Worm (Caenorhabditis elegans): ENCODE data around the gene cutl-17.

cutl-17 gene

DNA sequence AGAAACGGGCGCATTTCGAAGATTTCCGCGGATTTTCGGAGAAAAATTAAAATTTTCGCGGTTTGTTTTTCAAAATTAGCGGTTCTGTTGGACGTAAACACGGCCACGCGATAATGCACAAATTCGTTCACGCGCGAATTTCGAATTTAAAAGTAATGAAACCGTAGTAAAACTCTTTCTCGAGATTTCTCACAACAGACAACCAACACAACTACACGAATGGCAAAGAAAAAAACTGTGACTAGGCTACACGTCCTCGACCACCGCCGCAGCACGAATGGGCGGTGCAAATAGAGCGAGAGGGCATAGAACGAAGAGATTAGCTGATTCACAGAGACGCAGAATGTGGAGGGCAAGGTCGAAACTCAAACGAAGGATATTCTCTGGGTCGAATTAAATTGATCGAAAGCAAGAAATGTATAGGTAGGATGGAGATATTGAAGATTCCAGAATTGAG is 16.4 kb downstream of the cutl-17 start, which contains the start of gene idh-1 (continued):
- peak; percentile 71 for TF ChIP-seq F33H1.4 (GFP tag; IDR thresholded peaks at IDR 0.05)
- 0 out of 2 replicates have a peak, but pooled peaks have one; percentile 55 for TF ChIP-seq madf-3 (GFP tag; IDR thresholded peaks at IDR 0.05)
- peak; percentile 59; the same call in 1 of the 2 replicates for TF ChIP-seq attf-6 (GFP tag; IDR thresholded peaks at IDR 0.05)
- no peak for TF ChIP-seq hrde-1 (tag; optimal IDR thresholded peaks at IDR 0.05; ENCODE audit: borderline replicate concordance)
- peak; percentile 71 for TF ChIP-seq B0336.3 (GFP tag; IDR thresholded peaks at IDR 0.05)
- no peak for TF ChIP-seq rec-8 (tag; optimal IDR thresholded peaks at IDR 0.05)
- TF ChIP-seq Y56A3A.18 (GFP tag; IDR thresholded peaks at IDR 0.05), result peak; percentile 37; the same call in 1 of the 2 replicates
- TF ChIP-seq lin-35 (GFP tag; optimal IDR thresholded peaks at IDR 0.05), result peak; percentile 0 to 72 (median 30)
- peak; percentile 85 for TF ChIP-seq ceh-91 (GFP tag; IDR thresholded peaks at IDR 0.05)
- TF ChIP-seq pbrm-1 (GFP tag; IDR thresholded peaks at IDR 0.05), result peak; percentile 72
- TF ChIP-seq nhr-80 (tag; optimal IDR thresholded peaks at IDR 0.05), result peak; percentile 20
- TF ChIP-seq dox-1 (GFP tag; IDR thresholded peaks at IDR 0.05), result peak; percentile 64; the same call in 1 of the 2 replicates
- peak; percentile 77 for TF ChIP-seq xnd-1 (tag; optimal IDR thresholded peaks at IDR 0.05)
- peak; percentile 65 for TF ChIP-seq hsf-1 (GFP tag; IDR thresholded peaks at IDR 0.05)
- no peak for TF ChIP-seq lag-1 (GFP tag; IDR thresholded peaks at IDR 0.05)
- TF ChIP-seq F49E8.2 (tag; optimal IDR thresholded peaks at IDR 0.05; ENCODE audit: insufficient read depth), result peak; percentile 13
- no peak for TF ChIP-seq F55B11.4 (tag; optimal IDR thresholded peaks at IDR 0.05; ENCODE audit: borderline replicate concordance, insufficient read depth)
- 0 out of 2 replicates have a peak, but pooled peaks have one; percentile 17 for TF ChIP-seq nfyb-1 (GFP tag; IDR thresholded peaks at IDR 0.05)
- no peak for TF ChIP-seq ztf-26 (tag; optimal IDR thresholded peaks at IDR 0.05)
- TF ChIP-seq nhr-90 (tag; optimal IDR thresholded peaks at IDR 0.05), result no peak
- peak; percentile 66; the same call in 1 of the 2 replicates for TF ChIP-seq B0019.2 (GFP tag; conservative IDR thresholded peaks at IDR 0.05)
- peak; percentile 19; the same call in 1 of the 2 replicates for TF ChIP-seq ceh-100 (GFP tag; IDR thresholded peaks at IDR 0.05)
- no peak for TF ChIP-seq nhr-120 (GFP tag; IDR thresholded peaks at IDR 0.05)
- peak; percentile 95 for TF ChIP-seq efl-1 (GFP tag; optimal IDR thresholded peaks at IDR 0.05)
- no peak for TF ChIP-seq T26A5.8 (tag; optimal IDR thresholded peaks at IDR 0.05)
- no peak for TF ChIP-seq die-1 (tag; optimal IDR thresholded peaks at IDR 0.05)
- peak; percentile 42 for TF ChIP-seq zim-3 (tag; optimal IDR thresholded peaks at IDR 0.05)
- 0 out of 2 replicates have a peak, but pooled peaks have one; percentile 19 for TF ChIP-seq rcor-1 (GFP tag; IDR thresholded peaks at IDR 0.05)
- TF ChIP-seq tbp1 (GFP tag; optimal IDR thresholded peaks at IDR 0.05), result peak; percentile 53
- peak; percentile 23 for TF ChIP-seq tbx-9 (tag; optimal IDR thresholded peaks at IDR 0.05; ENCODE audit: borderline replicate concordance)
- TF ChIP-seq ceh-27 (GFP tag; optimal IDR thresholded peaks at IDR 0.05), result peak; percentile 11
- peak; percentile 38 for TF ChIP-seq attf-5 (GFP tag; optimal IDR thresholded peaks at IDR 0.05)
- TF ChIP-seq ccch-3 (GFP tag; optimal IDR thresholded peaks at IDR 0.05), result no peak
- TF ChIP-seq lsl-1 (GFP tag; optimal IDR thresholded peaks at IDR 0.05), result peak; percentile 74

DNA sequence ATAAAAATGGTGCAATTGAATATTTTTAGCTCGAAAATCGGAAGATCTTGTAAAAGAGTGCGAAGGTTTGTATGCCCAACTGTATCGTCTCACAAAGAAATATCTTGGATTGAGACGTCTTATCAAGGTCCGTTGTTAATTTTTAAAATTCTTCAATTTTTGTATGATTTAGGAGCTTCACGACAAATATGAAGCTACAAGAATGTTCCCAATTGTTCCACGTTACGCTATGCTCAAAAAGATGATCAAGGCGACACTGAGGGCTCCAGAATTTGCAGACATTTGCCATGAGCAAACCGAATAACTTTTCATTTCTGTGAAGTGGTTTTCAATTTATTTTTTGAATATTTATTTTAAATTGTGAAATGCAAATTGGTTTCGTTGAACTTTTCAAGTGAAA is 18.5 kb downstream of the cutl-17 start:
- TF ChIP-seq athp-1 (tag; optimal IDR thresholded peaks at IDR 0.05), result peak; percentile 24
- TF ChIP-seq akir-1 (GFP tag; optimal IDR thresholded peaks at IDR 0.05), result no peak
- no peak for TF ChIP-seq lir-1 (GFP tag; conservative IDR thresholded peaks at IDR 0.05)
- peak; percentile 82 for TF ChIP-seq Y53G8AR.9 (GFP tag; conservative IDR thresholded peaks at IDR 0.05)
- TF ChIP-seq lin-54 (GFP tag; optimal IDR thresholded peaks at IDR 0.05), result peak; percentile 27
- TF ChIP-seq F10E7.11 (tag; optimal IDR thresholded peaks at IDR 0.05), result no peak
- TF ChIP-seq lin-26 (GFP tag; IDR thresholded peaks at IDR 0.05), result peak; percentile 76
- no peak for TF ChIP-seq mes-4 (tag; optimal IDR thresholded peaks at IDR 0.05)
- TF ChIP-seq ceh-91 (GFP tag; IDR thresholded peaks at IDR 0.05), result no peak
- TF ChIP-seq atf-7 (tag; optimal IDR thresholded peaks at IDR 0.05), result peak; percentile 23
- no peak for TF ChIP-seq ztf-6 (GFP tag; IDR thresholded peaks at IDR 0.05)
- TF ChIP-seq madf-3 (GFP tag; IDR thresholded peaks at IDR 0.05), result peak; percentile 80
- peak; percentile 77 for TF ChIP-seq attf-6 (GFP tag; IDR thresholded peaks at IDR 0.05)
- peak; percentile 57 for TF ChIP-seq ztf-26 (tag; optimal IDR thresholded peaks at IDR 0.05)
- peak; percentile 44; the same call in 1 of the 2 replicates for TF ChIP-seq pbrm-1 (GFP tag; IDR thresholded peaks at IDR 0.05)
- TF ChIP-seq ZK185.1 (tag; optimal IDR thresholded peaks at IDR 0.05; ENCODE audit: poor library complexity, severe bottlenecking), result peak; percentile 17
- TF ChIP-seq snpc-1.1 (tag; optimal IDR thresholded peaks at IDR 0.05; ENCODE audit: insufficient read depth), result peak; percentile 41
- peak; percentile 30; the same call in 1 of the 2 replicates for TF ChIP-seq hmg-1.2 (GFP tag; IDR thresholded peaks at IDR 0.05)
- no peak for TF ChIP-seq rec-8 (tag; optimal IDR thresholded peaks at IDR 0.05)
